Worm (Caenorhabditis elegans) whole organism, L1 larva: ENCODE measurements around the gene K02D10.1.

Experiments used
- grh-1 ChIP-seq: fragments of 200-800 bp; sonication (Bioruptor generic); IDR thresholded peaks from 2 replicates; pipeline ENCODE4 v1.3.6; 2022; ENCODE audit warnings: missing genetic modification reagents, missing genetic modification characterization, missing compliant biosample characterization
- lin-35 ChIP-seq, 2 experiments: fragments of 150-350 bp; optimal IDR thresholded peaks; 2 replicates each; lab custom pipeline; 2014; ENCODE audit warnings: missing biosample characterization in 2 of 2, missing genetic modification characterization in 2 of 2, missing genetic modification reagents in 2 of 2
- mab-9 ChIP-seq: fragments of 200-800 bp; sonication (Bioruptor generic); IDR thresholded peaks from 2 replicates; pipeline ENCODE4 v1.3.6; 2022; ENCODE audit warnings: missing genetic modification reagents, missing genetic modification characterization, missing compliant biosample characterization
- ztf-4 ChIP-seq: fragments of 150-350 bp; optimal IDR thresholded peaks from 2 replicates; lab custom pipeline; 2014; ENCODE audit warnings: missing biosample characterization, missing genetic modification characterization

ce11 chrIII:8773375-8773774 lies 4.0 kb downstream of the K02D10.1 start:
- TF ChIP-seq ztf-4 (tag; lab: Kevin White, UChicago) (no peak), lin-35 (GFP tag; optimal IDR thresholded peaks at IDR 0.05; lab: Kevin White, UChicago) (no peak), grh-1 (no peak), mab-9 (GFP tag; lab: Robert Waterston, UW) (no peak)
